Worm (Caenorhabditis elegans): Measurements from ENCODE around the gene kars-1.
A peak's percentile ranks its signal among the peaks of the same experiment; 100 is the strongest.

kars-1 gene

ce11 chrII:7053001-7053400 is 19.2 kb downstream of the kars-1 start, which contains the start of gene ZK1127.13:
TSS of gene ZK1127.13 (plus strand) at chrII:7053301.
- no peak for TF ChIP-seq sem-4 (tag; optimal IDR thresholded peaks at IDR 0.05)
- TF ChIP-seq nhr-25 (tag; optimal IDR thresholded peaks at IDR 0.05), result no peak
- TF ChIP-seq egl-27 (tag; optimal IDR thresholded peaks at IDR 0.05), result no peak
- no peak for TF ChIP-seq ama-1 (optimal IDR thresholded peaks at IDR 0.05)
- TF ChIP-seq unc-39 (tag; optimal IDR thresholded peaks at IDR 0.05), result no peak
- TF ChIP-seq mab-5 (tag; optimal IDR thresholded peaks at IDR 0.05), result no peak
- no peak for TF ChIP-seq nhr-21 (tag; optimal IDR thresholded peaks at IDR 0.05)
- TF ChIP-seq sma-9 (GFP tag; optimal IDR thresholded peaks at IDR 0.05), result no peak
- no peak for TF ChIP-seq sma-9 (tag; optimal IDR thresholded peaks at IDR 0.05)
- no peak for TF ChIP-seq nhr-12 (tag; optimal IDR thresholded peaks at IDR 0.05)
- no peak for TF ChIP-seq nhr-10 (tag; optimal IDR thresholded peaks at IDR 0.05)
- no peak for TF ChIP-seq mdl-1 (tag; optimal IDR thresholded peaks at IDR 0.05)
- TF ChIP-seq lin-11 (tag; optimal IDR thresholded peaks at IDR 0.05), result no peak
- TF ChIP-seq elt-1 (tag; optimal IDR thresholded peaks at IDR 0.05), result no peak
- TF ChIP-seq lin-13 (GFP tag; optimal IDR thresholded peaks at IDR 0.05), result no peak
- no peak for TF ChIP-seq nhr-23 (tag; optimal IDR thresholded peaks at IDR 0.05)
- no peak for TF ChIP-seq unc-55 (GFP tag; optimal IDR thresholded peaks at IDR 0.05)
- TF ChIP-seq ztf-4 (tag; optimal IDR thresholded peaks at IDR 0.05), result no peak
- TF ChIP-seq gmeb-1 (tag; optimal IDR thresholded peaks at IDR 0.05), result no peak

DNA sequence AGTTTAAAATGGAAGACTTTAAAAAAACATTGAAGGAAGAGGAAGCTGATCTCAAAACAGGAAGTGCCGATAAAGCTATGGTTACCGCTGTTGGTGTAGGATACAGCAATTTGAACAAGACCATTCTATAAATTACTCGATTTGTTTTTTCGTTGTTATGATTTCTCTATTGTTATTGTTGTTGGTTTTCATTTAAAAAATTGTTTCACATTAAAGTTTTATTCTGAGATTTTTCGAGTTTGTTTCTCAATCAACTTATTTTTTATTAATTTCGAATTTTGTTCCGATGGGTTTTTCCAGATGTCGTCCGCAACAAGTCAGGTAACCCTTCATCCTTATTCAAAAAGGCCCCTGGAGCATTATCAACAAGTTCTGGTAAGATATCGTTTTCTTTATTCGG is 20.4 kb downstream of the kars-1 start, which contains the start of gene ZK1127.12:
Gene ZK1127.12, plus strand, starts transcription at position 301 of the 400 bp plus-strand sequence.
- TF ChIP-seq mdl-1 (tag; optimal IDR thresholded peaks at IDR 0.05) (no peak), elt-3 (tag; optimal IDR thresholded peaks at IDR 0.05) (no peak), zag-1 (tag; optimal IDR thresholded peaks at IDR 0.05) (no peak), nhr-11 (tag; optimal IDR thresholded peaks at IDR 0.05) (no peak), crh-2 (tag; optimal IDR thresholded peaks at IDR 0.05) (no peak), ztf-4 (tag; optimal IDR thresholded peaks at IDR 0.05) (no peak), gmeb-1 (tag; optimal IDR thresholded peaks at IDR 0.05) (no peak), nhr-12 (tag; optimal IDR thresholded peaks at IDR 0.05) (no peak), ama-1 (optimal IDR thresholded peaks at IDR 0.05) (no peak), nhr-25 (tag; optimal IDR thresholded peaks at IDR 0.05) (no peak), R02D3.7 (tag; optimal IDR thresholded peaks at IDR 0.05) (no peak), nhr-129 (tag; optimal IDR thresholded peaks at IDR 0.05) (no peak), sma-9 (GFP tag; optimal IDR thresholded peaks at IDR 0.05) (no peak), sma-9 (tag; optimal IDR thresholded peaks at IDR 0.05) (no peak), C34F6.9 (tag; optimal IDR thresholded peaks at IDR 0.05) (no peak), F13H6.1 (tag; optimal IDR thresholded peaks at IDR 0.05) (no peak), ceh-82 (tag; optimal IDR thresholded peaks at IDR 0.05) (no peak), alr-1 (tag; optimal IDR thresholded peaks at IDR 0.05) (no peak), nhr-21 (tag; optimal IDR thresholded peaks at IDR 0.05) (no peak), lin-13 (GFP tag; optimal IDR thresholded peaks at IDR 0.05) (no peak)

ce11 chrII:7050021-7050722 is 22.0 kb downstream of the kars-1 start, which contains the start of the genes tcer-1 and ZK1127.5:
TSS of gene tcer-1 (minus strand) at chrII:7050071.
TSS of gene ZK1127.5 (plus strand) at chrII:7050672.
- TF ChIP-seq mbf-1 (tag; optimal IDR thresholded peaks at IDR 0.05) (no peak), nhr-25 (tag; optimal IDR thresholded peaks at IDR 0.05) (no peak), gmeb-1 (tag; optimal IDR thresholded peaks at IDR 0.05) (peak; percentile 55), sem-4 (tag; optimal IDR thresholded peaks at IDR 0.05) (peak; percentile 41), blmp-1 (tag; optimal IDR thresholded peaks at IDR 0.05; ENCODE audit: insufficient read depth) (no peak), Y55F3AM.14 (GFP tag; optimal IDR thresholded peaks at IDR 0.05) (no peak), lsy-2 (tag; optimal IDR thresholded peaks at IDR 0.05) (peak in 1 of 2 experiments; percentile 70), sma-3 (GFP tag; optimal IDR thresholded peaks at IDR 0.05) (peak; percentile 28), nhr-129 (tag; optimal IDR thresholded peaks at IDR 0.05) (peak; percentile 44), nhr-237 (tag; optimal IDR thresholded peaks at IDR 0.05) (no peak), crh-2 (tag; optimal IDR thresholded peaks at IDR 0.05) (peak; percentile 32), C34F6.9 (tag; optimal IDR thresholded peaks at IDR 0.05) (peak; percentile 89), nhr-6 (tag; optimal IDR thresholded peaks at IDR 0.05) (no peak), aly-2 (tag; optimal IDR thresholded peaks at IDR 0.05) (no peak), ceh-82 (tag; optimal IDR thresholded peaks at IDR 0.05) (no peak), ZK546.5 (tag; optimal IDR thresholded peaks at IDR 0.05) (no peak), snpc-4 (tag; optimal IDR thresholded peaks at IDR 0.05) (peak; percentile 40), unc-55 (GFP tag; optimal IDR thresholded peaks at IDR 0.05) (peak; percentile 69), ceh-16 (tag; optimal IDR thresholded peaks at IDR 0.05) (no peak), fos-1 (tag; optimal IDR thresholded peaks at IDR 0.05) (peak; percentile 1), elt-3 (tag; optimal IDR thresholded peaks at IDR 0.05) (no peak), sma-9 (GFP tag; optimal IDR thresholded peaks at IDR 0.05) (peak; percentile 4), sma-9 (tag; optimal IDR thresholded peaks at IDR 0.05) (no peak), zag-1 (tag; optimal IDR thresholded peaks at IDR 0.05) (no peak), nhr-21 (tag; optimal IDR thresholded peaks at IDR 0.05) (no peak), alr-1 (tag; optimal IDR thresholded peaks at IDR 0.05) (no peak), lin-39 (tag; optimal IDR thresholded peaks at IDR 0.05) (no peak), F13H6.1 (tag; optimal IDR thresholded peaks at IDR 0.05) (peak; percentile 38), egl-27 (tag; optimal IDR thresholded peaks at IDR 0.05) (no peak), lin-13 (GFP tag; optimal IDR thresholded peaks at IDR 0.05) (peak; percentile 44)

All from whole organism, L2 larva.